Worm (Caenorhabditis elegans): Measurements from ENCODE around the gene F54H12.8.
A peak's percentile ranks its signal among the peaks of the same experiment; 100 is the strongest.

F54H12.8 gene

DNA sequence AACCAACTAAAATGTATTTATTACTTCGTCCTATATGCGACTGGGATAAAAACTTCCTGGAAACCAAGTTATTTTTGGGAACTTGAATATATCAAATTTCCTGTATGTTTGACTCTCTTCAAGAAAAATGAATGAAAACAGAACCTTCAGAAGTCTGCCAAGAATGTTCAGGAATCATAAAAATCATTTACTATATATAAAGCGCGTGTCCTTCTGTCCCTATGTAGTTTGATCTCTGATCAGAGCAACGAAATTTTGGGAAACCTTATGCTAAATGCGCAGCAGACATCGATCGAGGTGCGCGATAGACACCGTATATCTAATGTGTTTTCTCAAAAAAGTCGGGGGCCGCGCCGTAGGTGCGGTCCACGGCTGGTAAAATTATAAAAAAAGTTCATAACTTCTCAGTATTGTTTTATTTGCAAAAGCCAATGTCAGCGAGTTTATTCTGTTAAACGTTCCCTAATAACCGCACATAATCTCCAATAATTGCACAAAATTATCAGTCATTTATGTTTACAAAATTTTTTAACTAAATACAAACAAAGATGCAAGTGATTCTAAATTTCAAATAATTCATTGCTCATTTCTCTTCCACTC is 28.5 kb upstream of the F54H12.8 start:
- TF ChIP-seq tbx-9 (tag; optimal IDR thresholded peaks at IDR 0.05; ENCODE audit: borderline replicate concordance) (no peak), nhr-80 (tag; optimal IDR thresholded peaks at IDR 0.05) (no peak), mcd-1 (GFP tag; IDR thresholded peaks at IDR 0.05) (no peak), hmg-1.2 (GFP tag; IDR thresholded peaks at IDR 0.05) (peak; percentile 48; the same call in 1 of the 2 replicates), zfh-2 (GFP tag; conservative IDR thresholded peaks at IDR 0.05) (no peak), snpc-1.1 (tag; optimal IDR thresholded peaks at IDR 0.05; ENCODE audit: insufficient read depth) (peak; percentile 61), snpc-4 (GFP tag; optimal IDR thresholded peaks at IDR 0.05) (no peak), snpc-4 (tag; optimal IDR thresholded peaks at IDR 0.05) (peak in 2 of 4 experiments; percentile 77 to 89)

DNA sequence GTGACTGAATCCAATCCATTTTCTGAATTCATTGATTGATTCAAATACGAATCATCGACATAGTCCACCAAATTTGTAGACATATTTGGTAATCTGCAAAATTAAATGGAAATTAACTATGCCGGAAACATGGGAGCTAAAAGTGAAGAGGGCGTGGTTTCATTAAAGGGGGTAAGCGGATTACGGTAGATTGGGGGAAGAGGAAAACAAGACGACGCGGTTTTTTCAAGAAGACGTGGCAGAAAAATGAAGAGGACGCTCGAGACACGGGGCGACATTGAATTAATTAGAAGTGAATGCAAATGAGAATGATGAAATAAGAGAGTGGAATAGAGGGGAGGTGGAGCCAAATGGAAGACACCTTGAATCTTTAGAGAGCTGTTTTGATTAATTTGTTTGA is 27.3 kb upstream of the F54H12.8 start, which contains the start of gene npr-17:
Gene npr-17, minus strand, starts transcription at position 101 of the 400 bp plus-strand sequence.
- TF ChIP-seq ztf-3 (GFP tag; optimal IDR thresholded peaks at IDR 0.05) (no peak), hlh-26 (GFP tag; conservative IDR thresholded peaks at IDR 0.05) (no peak), him-1 (tag; optimal IDR thresholded peaks at IDR 0.05) (no peak), ama-1 (optimal IDR thresholded peaks at IDR 0.05) (no peak), ama-1 (GFP tag; optimal IDR thresholded peaks at IDR 0.05) (no peak), rpc-1 (optimal IDR thresholded peaks at IDR 0.05) (no peak), rpc-1 (tag; optimal IDR thresholded peaks at IDR 0.05) (no peak), atf-7 (tag; optimal IDR thresholded peaks at IDR 0.05) (no peak), repo-1 (tag; optimal IDR thresholded peaks at IDR 0.05) (no peak), lir-1 (GFP tag; conservative IDR thresholded peaks at IDR 0.05) (no peak), Y56A3A.18 (GFP tag; IDR thresholded peaks at IDR 0.05) (no peak)

DNA sequence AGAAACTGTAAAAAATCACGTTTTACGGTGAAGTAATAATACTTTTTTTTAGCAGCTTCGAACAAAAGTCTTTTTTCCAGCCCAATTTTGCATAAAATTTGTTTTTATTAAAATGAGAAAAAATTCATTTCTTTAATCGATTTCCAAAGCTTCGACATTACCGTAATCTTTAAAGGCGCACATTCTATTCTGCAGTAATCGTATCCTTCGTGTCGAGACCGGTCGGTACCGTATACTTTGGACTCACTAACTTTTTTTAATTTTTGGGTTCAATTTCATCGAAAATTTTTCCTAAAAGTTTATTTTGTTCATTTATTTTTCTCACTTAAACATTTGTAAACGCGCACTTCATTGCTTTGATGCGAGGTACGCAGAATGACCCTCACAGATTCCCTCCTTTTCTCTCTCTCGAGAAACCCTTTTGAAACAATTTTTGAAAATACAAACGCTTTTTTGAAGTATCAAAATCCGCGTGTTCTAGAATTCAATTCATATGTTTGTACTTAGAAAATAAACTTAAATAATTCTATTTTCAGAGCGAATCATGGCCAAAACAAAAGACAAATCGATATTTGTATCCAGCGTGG is 17.7 kb upstream of the F54H12.8 start, which contains the start of gene hrpk-2:
Gene hrpk-2, plus strand, starts transcription at position 537 of the 587 bp plus-strand sequence.
- peak; percentile 28 for TF ChIP-seq snpc-3.4 (tag; optimal IDR thresholded peaks at IDR 0.05)
- TF ChIP-seq madf-6 (GFP tag; IDR thresholded peaks at IDR 0.05), result peak; percentile 65; the same call in 1 of the 2 replicates
- TF ChIP-seq sptf-2 (GFP tag; optimal IDR thresholded peaks at IDR 0.05), result no peak
- no peak for TF ChIP-seq nhr-179 (tag; optimal IDR thresholded peaks at IDR 0.05)
- no peak for TF ChIP-seq hrde-1 (tag; optimal IDR thresholded peaks at IDR 0.05; ENCODE audit: borderline replicate concordance)
- TF ChIP-seq lsl-1 (GFP tag; optimal IDR thresholded peaks at IDR 0.05), result peak; percentile 81
- no peak for TF ChIP-seq snpc-1.1 (tag; optimal IDR thresholded peaks at IDR 0.05; ENCODE audit: insufficient read depth)
- peak; percentile 27 for TF ChIP-seq xnd-1 (tag; optimal IDR thresholded peaks at IDR 0.05)
- no peak for TF ChIP-seq F52B5.7 (tag; optimal IDR thresholded peaks at IDR 0.05)
- TF ChIP-seq lin-40 (tag; optimal IDR thresholded peaks at IDR 0.05), result no peak
- TF ChIP-seq B0019.2 (GFP tag; conservative IDR thresholded peaks at IDR 0.05), result peak; percentile 19; the same call in 1 of the 2 replicates
- no peak for TF ChIP-seq tbp1 (GFP tag; optimal IDR thresholded peaks at IDR 0.05)
- no peak for TF ChIP-seq hsf-1 (GFP tag; IDR thresholded peaks at IDR 0.05)
- peak; percentile 73 for TF ChIP-seq F33H1.4 (GFP tag; IDR thresholded peaks at IDR 0.05)
- TF ChIP-seq madf-3 (GFP tag; IDR thresholded peaks at IDR 0.05), result no peak
- TF ChIP-seq Y53F4B.3 (GFP tag; IDR thresholded peaks at IDR 0.05), result no peak
- TF ChIP-seq ztf-22 (GFP tag; optimal IDR thresholded peaks at IDR 0.05), result no peak

All from whole organism, young adult.